Worm (Caenorhabditis elegans) whole organism, L3 larva: ENCODE data around the gene F35E8.7.

ENCODE experiments used
- aly-2 ChIP-seq: fragments of 150-350 bp; optimal IDR thresholded peaks from 2 replicates; lab custom pipeline; 2014; ENCODE audit warnings: missing biosample characterization, missing genetic modification characterization
- ama-1 ChIP-seq: fragments of 150-350 bp; optimal IDR thresholded peaks from 2 replicates; lab custom pipeline; 2018
- ceh-9 ChIP-seq: sonication (generic microtip); optimal IDR thresholded peaks from 2 replicates; lab custom pipeline; 2018; ENCODE audit warnings: missing biosample characterization, missing genetic modification characterization
- egl-5 ChIP-seq: fragments of 150-350 bp; optimal IDR thresholded peaks from 2 replicates; lab custom pipeline; 2017; ENCODE audit warnings: missing biosample characterization, missing genetic modification reagents, missing genetic modification characterization, inconsistent platforms
- lsy-12 ChIP-seq: sonication (generic microtip); optimal IDR thresholded peaks from 2 replicates; lab custom pipeline; 2016; ENCODE audit warnings: mild to moderate bottlenecking, missing genetic modification characterization, missing compliant biosample characterization
- mdl-1 ChIP-seq: fragments of 150-350 bp; optimal IDR thresholded peaks from 2 replicates; lab custom pipeline; 2014; ENCODE audit warnings: missing biosample characterization, missing genetic modification characterization
- mml-1 ChIP-seq: fragments of 150-350 bp; sonication (generic microtip); optimal IDR thresholded peaks from 3 replicates; lab custom pipeline; 2014; ENCODE audit warnings: missing biosample characterization, missing genetic modification characterization
- nhr-11 ChIP-seq: fragments of 150-350 bp; optimal IDR thresholded peaks from 2 replicates; lab custom pipeline; 2014; ENCODE audit warnings: missing biosample characterization, missing genetic modification characterization
- nhr-12 ChIP-seq: fragments of 150-350 bp; optimal IDR thresholded peaks from 2 replicates; lab custom pipeline; 2014; ENCODE audit warnings: missing biosample characterization, missing genetic modification characterization
- nhr-77 ChIP-seq: fragments of 150-350 bp; optimal IDR thresholded peaks from 2 replicates; lab custom pipeline; 2014; ENCODE audit warnings: missing biosample characterization, missing genetic modification characterization
- skn-1 ChIP-seq: fragments of 150-350 bp; optimal IDR thresholded peaks from 2 replicates; lab custom pipeline; 2014; ENCODE audit warnings: missing biosample characterization, missing genetic modification characterization
- unc-39 ChIP-seq: sonication (generic microtip); optimal IDR thresholded peaks from 4 replicates; lab custom pipeline; 2017; ENCODE audit warnings: missing biosample characterization, missing genetic modification characterization
- zag-1 ChIP-seq: fragments of 150-350 bp; optimal IDR thresholded peaks from 2 replicates; lab custom pipeline; 2014; ENCODE audit warnings: missing biosample characterization, missing genetic modification characterization
- ztf-11 ChIP-seq: fragments of 150-350 bp; optimal IDR thresholded peaks from 2 replicates; lab custom pipeline; 2014; ENCODE audit warnings: missing biosample characterization, missing genetic modification characterization
- ztf-4 ChIP-seq: fragments of 150-350 bp; optimal IDR thresholded peaks from 2 replicates; lab custom pipeline; 2014; ENCODE audit warnings: missing biosample characterization, missing genetic modification characterization

The F35E8.7 gene

DNA sequence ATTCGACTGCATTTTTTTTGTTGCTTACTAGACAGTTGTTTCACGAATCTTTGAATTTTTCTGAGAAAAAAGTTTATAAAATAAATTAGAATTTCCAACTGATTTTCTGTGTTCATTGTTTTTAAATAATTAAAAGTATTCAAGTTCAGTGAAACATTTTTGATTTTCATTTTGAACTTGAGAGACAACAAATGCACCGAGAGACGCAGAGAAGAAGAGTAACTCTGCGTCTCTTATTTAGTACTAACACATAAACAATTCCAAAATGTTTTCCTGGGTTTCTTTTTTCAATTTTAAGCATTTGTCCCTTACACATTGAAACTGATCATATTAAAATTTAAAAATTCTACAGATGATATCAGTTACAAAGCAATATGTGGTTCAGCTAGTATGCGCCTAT lies 45.6 kb downstream of the F35E8.7 start:
- TF ChIP-seq mdl-1 (no peak), ztf-4 (tag; lab: Kevin White, UChicago) (no peak), unc-39 (tag; lab: Kevin White, UChicago) (no peak), aly-2 (no peak), zag-1 (tag; lab: Kevin White, UChicago) (no peak), nhr-12 (no peak), lsy-12 (tag; lab: Kevin White, UChicago) (no peak), ceh-9 (tag; lab: Kevin White, UChicago) (no peak), nhr-77 (tag; lab: Kevin White, UChicago) (no peak), mml-1 (no peak), egl-5 (tag; lab: Kevin White, UChicago) (no peak), ztf-11 (tag; lab: Kevin White, UChicago) (no peak), ama-1 (lab: Kevin White, UChicago) (no peak), nhr-11 (tag; lab: Kevin White, UChicago) (no peak), skn-1 (tag; lab: Kevin White, UChicago) (no peak)
